Worm (Caenorhabditis elegans) whole organism, young adult: Measurements from ENCODE around the gene R13A1.10.

Experiments
- B0019.2 ChIP-seq: fragments of 200-800 bp; sonication (Bioruptor generic); conservative IDR thresholded peaks from 2 replicates; pipeline ENCODE4 v1.3.6; 2022; ENCODE audit warnings: missing genetic modification reagents, missing genetic modification characterization, missing compliant biosample characterization
- B0035.1 ChIP-seq: sonication (generic microtip); optimal IDR thresholded peaks from 2 replicates; lab custom pipeline; 2016; ENCODE audit warnings: missing genetic modification characterization, mild to moderate bottlenecking, missing compliant biosample characterization, missing genotype, missing genetic modification reagents
- B0261.1 ChIP-seq: sonication (generic microtip); optimal IDR thresholded peaks from 2 replicates; lab custom pipeline; 2016; ENCODE audit warnings: mild to moderate bottlenecking, missing genetic modification characterization, moderate library complexity, missing compliant biosample characterization
- F10E7.11 ChIP-seq: sonication (generic microtip); optimal IDR thresholded peaks from 2 replicates; lab custom pipeline; 2017; ENCODE audit warnings: mild to moderate bottlenecking, missing genetic modification characterization, moderate library complexity, missing compliant biosample characterization
- F23B12.7 ChIP-seq: sonication (generic microtip); optimal IDR thresholded peaks from 2 replicates; lab custom pipeline; 2017; ENCODE audit warnings: missing genetic modification characterization, mild to moderate bottlenecking, missing compliant biosample characterization, antibody characterized with exemption, moderate library complexity; ENCODE audit not compliant: insufficient read depth
- F52B5.7 ChIP-seq: sonication (generic microtip); optimal IDR thresholded peaks from 2 replicates; lab custom pipeline; 2016; ENCODE audit warnings: mild to moderate bottlenecking, missing genetic modification characterization, missing compliant biosample characterization
- K12H6.12 ChIP-seq: fragments of 200-800 bp; sonication (Bioruptor generic); optimal IDR thresholded peaks from 2 replicates; lab custom pipeline; 2018; ENCODE audit warnings: mild to moderate bottlenecking, missing genetic modification characterization, missing compliant biosample characterization
- T26A5.8 ChIP-seq: sonication (generic microtip); optimal IDR thresholded peaks from 2 replicates; lab custom pipeline; 2016; ENCODE audit warnings: missing genetic modification characterization, missing compliant biosample characterization
- Y53F4B.3 ChIP-seq: fragments of 200-800 bp; sonication (Bioruptor generic); IDR thresholded peaks from 2 replicates; pipeline ENCODE4 v1.3.6; 2022; ENCODE audit warnings: missing genetic modification reagents, missing genetic modification characterization, missing compliant biosample characterization
- Y53G8AR.9 ChIP-seq: fragments of 200-800 bp; sonication (Bioruptor generic); conservative IDR thresholded peaks from 2 replicates; pipeline ENCODE4 v1.3.6; 2022; ENCODE audit warnings: missing genetic modification reagents, missing genetic modification characterization, missing compliant biosample characterization
- ZK185.1 ChIP-seq: sonication (generic microtip); optimal IDR thresholded peaks from 2 replicates; lab custom pipeline; 2016; ENCODE audit warnings: mild to moderate bottlenecking, missing genetic modification characterization, missing compliant biosample characterization; ENCODE audit not compliant: poor library complexity, severe bottlenecking
- ama-1 ChIP-seq, 3 experiments: fragments of 150-350 bp in 1 of 3; sonication (generic microtip) in 2 of 3; optimal IDR thresholded peaks; 2 replicates each; lab custom pipeline; 2014 to 2018; ENCODE audit warnings: missing biosample characterization in 2 of 3, missing genetic modification characterization in 2 of 3, missing genetic modification reagents in 2 of 3
- aptf-2 ChIP-seq: fragments of 200-800 bp; sonication (Bioruptor generic); conservative IDR thresholded peaks from 2 replicates; pipeline ENCODE4 v1.3.6; 2022; ENCODE audit warnings: missing genetic modification reagents, missing genetic modification characterization, missing compliant biosample characterization
- attf-5 ChIP-seq: fragments of 200-800 bp; sonication (Bioruptor generic); optimal IDR thresholded peaks from 2 replicates; lab custom pipeline; 2018; ENCODE audit warnings: mild to moderate bottlenecking, missing genetic modification characterization, missing compliant biosample characterization
- ccch-3 ChIP-seq: fragments of 200-800 bp; sonication (Bioruptor generic); optimal IDR thresholded peaks from 2 replicates; lab custom pipeline; 2018; ENCODE audit warnings: mild to moderate bottlenecking, missing genetic modification characterization, missing compliant biosample characterization
- cebp-1 ChIP-seq, 2 experiments: fragments of 200-800 bp in 1 of 2; sonication (Bioruptor generic) in 1 of 2; sonication (generic microtip) in 1 of 2; IDR thresholded peaks in 1 of 2; optimal IDR thresholded peaks in 1 of 2; 2 replicates each; pipeline versions ENCODE4 v1.3.6 to Lab custom; 2017 to 2022; ENCODE audit warnings: missing compliant biosample characterization in 2 of 2, missing genetic modification characterization in 2 of 2, mild to moderate bottlenecking in 1 of 2, missing genetic modification reagents in 1 of 2, moderate library complexity in 1 of 2
- ceh-58 ChIP-seq: fragments of 200-800 bp; sonication (Bioruptor generic); IDR thresholded peaks from 2 replicates; pipeline ENCODE4 v1.3.6; 2022; ENCODE audit warnings: missing genetic modification characterization, missing compliant biosample characterization
- ceh-79 ChIP-seq: sonication (generic microtip); optimal IDR thresholded peaks from 2 replicates; lab custom pipeline; 2017; ENCODE audit warnings: mild to moderate bottlenecking, missing genetic modification characterization, missing compliant biosample characterization
- chd-7 ChIP-seq: sonication (generic microtip); optimal IDR thresholded peaks from 2 replicates; lab custom pipeline; 2016; ENCODE audit warnings: mild to moderate bottlenecking, missing genetic modification characterization, moderate library complexity, missing compliant biosample characterization
- dox-1 ChIP-seq: fragments of 200-800 bp; sonication (Bioruptor generic); IDR thresholded peaks from 2 replicates; pipeline ENCODE4 v1.3.6; 2022; ENCODE audit warnings: missing genetic modification reagents, missing genetic modification characterization, missing compliant biosample characterization
- dpff-1 ChIP-seq: sonication (generic microtip); optimal IDR thresholded peaks from 2 replicates; lab custom pipeline; 2017; ENCODE audit warnings: mild to moderate bottlenecking, missing genetic modification characterization, missing compliant biosample characterization
- dpl-1 ChIP-seq: fragments of 150-350 bp; optimal IDR thresholded peaks from 2 replicates; lab custom pipeline; 2014; ENCODE audit warnings: missing biosample characterization, missing genetic modification reagents, missing genetic modification characterization
- egl-18 ChIP-seq: fragments of 200-800 bp; sonication (Bioruptor generic); IDR thresholded peaks from 2 replicates; pipeline ENCODE4 v1.3.6; 2022; ENCODE audit warnings: missing genetic modification reagents, missing genetic modification characterization, missing compliant biosample characterization
- ekl-4 ChIP-seq: fragments of 200-800 bp; sonication (Bioruptor generic); IDR thresholded peaks from 2 replicates; pipeline ENCODE4 v1.3.6; 2022; ENCODE audit warnings: missing genetic modification reagents, missing genetic modification characterization, missing compliant biosample characterization
- hsf-1 ChIP-seq: fragments of 200-800 bp; sonication (Bioruptor generic); IDR thresholded peaks from 2 replicates; pipeline ENCODE4 v1.3.6; 2022; ENCODE audit warnings: missing genetic modification reagents, missing genetic modification characterization, missing compliant biosample characterization
- lin-54 ChIP-seq: fragments of 200-800 bp; sonication (Bioruptor generic); optimal IDR thresholded peaks from 2 replicates; lab custom pipeline; 2018; ENCODE audit warnings: mild to moderate bottlenecking, missing genetic modification characterization, missing compliant biosample characterization
- lir-1 ChIP-seq: fragments of 200-800 bp; sonication (Bioruptor generic); conservative IDR thresholded peaks from 2 replicates; pipeline ENCODE4 v1.3.6; 2022; ENCODE audit warnings: missing genetic modification reagents, missing genetic modification characterization, missing compliant biosample characterization
- lsl-1 ChIP-seq: fragments of 200-800 bp; sonication (Bioruptor generic); optimal IDR thresholded peaks from 2 replicates; lab custom pipeline; 2018; ENCODE audit warnings: mild to moderate bottlenecking, missing genetic modification characterization, moderate library complexity, missing compliant biosample characterization
- lsy-27 ChIP-seq: sonication (generic microtip); optimal IDR thresholded peaks from 2 replicates; lab custom pipeline; 2017; ENCODE audit warnings: missing genetic modification characterization, mild to moderate bottlenecking, missing compliant biosample characterization, antibody characterized with exemption, missing genotype, borderline replicate concordance; ENCODE audit not compliant: insufficient read depth
- nfya-1 ChIP-seq: sonication (generic microtip); optimal IDR thresholded peaks from 2 replicates; lab custom pipeline; 2017; ENCODE audit warnings: antibody characterized with exemption, missing compliant biosample characterization, missing genetic modification characterization, borderline replicate concordance; ENCODE audit not compliant: insufficient read depth
- nfya-2 ChIP-seq: fragments of 200-800 bp; sonication (Bioruptor generic); IDR thresholded peaks from 2 replicates; pipeline ENCODE4 v1.3.6; 2022; ENCODE audit warnings: missing genetic modification reagents, missing genetic modification characterization, missing compliant biosample characterization
- nhr-120 ChIP-seq: fragments of 200-800 bp; sonication (Bioruptor generic); IDR thresholded peaks from 2 replicates; pipeline ENCODE4 v1.3.6; 2022; ENCODE audit warnings: missing genetic modification characterization, missing compliant biosample characterization
- rcor-1 ChIP-seq: fragments of 200-800 bp; sonication (Bioruptor generic); IDR thresholded peaks from 2 replicates; pipeline ENCODE4 v1.3.6; 2022; ENCODE audit warnings: missing genetic modification reagents, missing genetic modification characterization, missing compliant biosample characterization
- rec-8 ChIP-seq, 2 experiments: sonication (generic microtip); optimal IDR thresholded peaks; 2 replicates each; lab custom pipeline; 2016; ENCODE audit warnings: mild to moderate bottlenecking in 2 of 2, missing genetic modification characterization in 2 of 2, missing genetic modification reagents in 2 of 2, missing genotype in 2 of 2, missing biosample characterization in 1 of 2, missing compliant biosample characterization in 1 of 2, moderate library complexity in 1 of 2
- rpc-1 ChIP-seq, 2 experiments: fragments of 150-350 bp in 1 of 2; sonication (generic microtip) in 1 of 2; optimal IDR thresholded peaks; 2 replicates each; lab custom pipeline; 2014 to 2018; ENCODE audit warnings: missing biosample characterization in 1 of 2, missing genetic modification characterization in 1 of 2, missing genetic modification reagents in 1 of 2, missing genotype in 1 of 2
- sea-2 ChIP-seq: fragments of 200-800 bp; sonication (Bioruptor generic); IDR thresholded peaks from 2 replicates; pipeline ENCODE4 v1.3.6; 2022; ENCODE audit warnings: missing genetic modification characterization, missing compliant biosample characterization
- snpc-1.3 ChIP-seq: sonication (generic microtip); optimal IDR thresholded peaks from 2 replicates; lab custom pipeline; 2017; ENCODE audit warnings: missing genetic modification characterization, mild to moderate bottlenecking, missing compliant biosample characterization, antibody characterized with exemption, moderate library complexity, missing genotype, missing genetic modification reagents; ENCODE audit not compliant: insufficient read depth
- snpc-4 ChIP-seq, 5 experiments: fragments of 150-350 bp in 1 of 5; sonication (generic microtip) in 4 of 5; optimal IDR thresholded peaks; 2 replicates each; lab custom pipeline; 2014 to 2018; ENCODE audit warnings: missing genetic modification characterization in 5 of 5, missing biosample characterization in 3 of 5, antibody characterized with exemption in 2 of 5, mild to moderate bottlenecking in 2 of 5, missing compliant biosample characterization in 2 of 5, missing genotype in 2 of 5, moderate library complexity in 2 of 5, missing genetic modification reagents in 1 of 5
- unc-130 ChIP-seq: sonication (generic microtip); optimal IDR thresholded peaks from 2 replicates; lab custom pipeline; 2016; ENCODE audit warnings: missing genetic modification reagents, missing genetic modification characterization, missing compliant biosample characterization
- ztf-22 ChIP-seq: fragments of 200-800 bp; sonication (Bioruptor generic); optimal IDR thresholded peaks from 2 replicates; lab custom pipeline; 2018; ENCODE audit warnings: mild to moderate bottlenecking, missing genetic modification characterization, moderate library complexity, missing compliant biosample characterization

The R13A1.10 gene

DNA sequence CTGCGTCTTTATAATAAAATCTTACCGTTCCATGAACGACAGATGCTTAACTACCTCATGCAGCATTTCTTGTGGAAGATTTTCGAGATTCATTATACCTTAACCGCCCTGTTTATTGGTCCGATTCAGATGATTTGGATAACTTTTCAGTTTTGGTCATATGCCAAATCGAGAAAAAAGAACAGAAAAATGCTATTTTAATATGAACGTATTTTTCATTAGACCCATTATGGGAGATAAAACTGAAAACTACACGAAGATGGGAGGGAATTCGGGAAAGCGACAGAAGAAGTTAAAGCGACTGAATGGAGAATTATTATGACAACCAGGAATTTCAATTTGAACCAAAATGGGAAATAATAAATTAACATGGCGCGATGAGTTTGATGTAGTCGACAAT, at the start of gene R13A1.10:
Gene R13A1.10, minus strand, starts transcription at position 101 of the 400 bp plus-strand sequence.
- TF ChIP-seq F10E7.11 (tag; lab: Kevin White, UChicago): no peak
- TF ChIP-seq F23B12.7 (tag; lab: Kevin White, UChicago): no peak
- TF ChIP-seq nhr-120 (GFP tag; lab: Robert Waterston, UW): no peak
- no peak for TF ChIP-seq attf-5 (GFP tag; lab: Kevin White, UChicago)
- no peak for TF ChIP-seq ccch-3 (GFP tag; lab: Kevin White, UChicago)
- TF ChIP-seq Y53G8AR.9: no peak
- no peak for TF ChIP-seq nfya-1 (tag; lab: Kevin White, UChicago)
- no peak for TF ChIP-seq dpl-1 (GFP tag; lab: Kevin White, UChicago)
- TF ChIP-seq Y53F4B.3 (GFP tag; lab: Robert Waterston, UW): no peak
- TF ChIP-seq lsl-1 (GFP tag; lab: Kevin White, UChicago): no peak
- no peak for TF ChIP-seq sea-2 (GFP tag; lab: Robert Waterston, UW)
- no peak for TF ChIP-seq unc-130 (GFP tag; lab: Kevin White, UChicago)
- TF ChIP-seq chd-7 (tag; lab: Kevin White, UChicago): no peak
- TF ChIP-seq, all 124 proteins: peak for 0

DNA sequence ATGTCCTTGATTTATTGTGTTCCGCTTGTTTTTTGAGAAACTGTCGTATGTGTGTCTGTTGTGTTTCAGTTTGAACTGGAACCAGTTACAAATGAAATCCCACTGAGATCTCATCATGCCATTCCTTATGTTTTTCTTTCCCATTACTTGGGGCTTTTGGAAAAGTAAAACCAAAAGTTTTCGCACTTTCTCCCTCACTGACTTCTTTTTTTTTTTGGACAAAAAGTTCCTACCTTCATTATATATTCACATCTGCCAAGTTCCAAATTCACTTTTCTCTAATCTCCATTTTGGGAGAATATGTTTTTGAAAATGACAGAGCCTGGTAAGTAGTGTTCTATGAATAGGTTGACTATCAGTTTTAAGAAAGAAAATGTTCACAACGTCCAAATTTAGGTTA, 49.7 kb upstream of the R13A1.10 start, which contains the start of gene C06E4.2:
Gene C06E4.2, plus strand, starts transcription at position 301 of the 400 bp plus-strand sequence.
- TF ChIP-seq nfya-2 (no peak), aptf-2 (GFP tag; lab: Robert Waterston, UW) (no peak), ztf-22 (no peak), rcor-1 (GFP tag; lab: Robert Waterston, UW) (no peak), dpff-1 (tag; lab: Kevin White, UChicago) (no peak), rpc-1 (optimal IDR thresholded peaks at IDR 0.05; lab: Kevin White, UChicago) (no peak), rpc-1 (tag; optimal IDR thresholded peaks at IDR 0.05; lab: Kevin White, UChicago) (no peak), F10E7.11 (tag; lab: Kevin White, UChicago) (no peak), ceh-79 (no peak), B0019.2 (GFP tag; lab: Robert Waterston, UW) (no peak)

DNA sequence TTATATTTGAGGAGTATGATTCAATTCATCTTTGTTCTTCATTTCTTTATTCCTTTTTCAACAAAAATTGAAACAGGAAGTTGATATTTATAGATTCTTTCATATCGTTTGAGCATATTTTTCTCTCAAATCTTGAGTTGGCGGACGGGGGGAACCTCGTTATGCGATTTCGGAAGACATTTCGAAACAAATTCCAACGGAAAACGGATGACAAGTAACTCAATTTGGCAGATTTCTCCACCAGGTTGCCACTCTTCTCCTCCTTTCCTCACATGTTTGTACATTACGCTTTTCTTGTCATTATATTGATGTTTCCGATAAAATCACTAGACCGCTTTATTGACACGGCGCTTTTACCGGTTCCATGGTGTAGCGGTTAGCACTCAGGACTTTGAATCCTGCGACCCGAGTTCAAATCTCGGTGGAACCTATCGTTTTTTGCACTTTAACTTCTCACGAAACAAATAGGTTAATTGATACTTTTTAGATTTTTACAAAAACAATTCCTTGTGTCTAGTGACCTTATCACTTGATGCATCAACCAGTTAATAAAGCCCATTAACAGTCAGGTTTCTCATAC, 48.1 kb upstream of the R13A1.10 start:
- TF ChIP-seq ZK185.1 (tag; lab: Kevin White, UChicago): no peak
- peak; percentile 67 for TF ChIP-seq rpc-1 (optimal IDR thresholded peaks at IDR 0.05; lab: Kevin White, UChicago)
- peak; percentile 84 for TF ChIP-seq rpc-1 (tag; optimal IDR thresholded peaks at IDR 0.05; lab: Kevin White, UChicago)
- no peak for TF ChIP-seq T26A5.8 (tag; lab: Kevin White, UChicago)
- no peak for TF ChIP-seq chd-7 (tag; lab: Kevin White, UChicago)
- no peak for TF ChIP-seq lir-1 (GFP tag; lab: Robert Waterston, UW)
- TF ChIP-seq K12H6.12: no peak
- TF ChIP-seq cebp-1 (GFP tag; IDR thresholded peaks at IDR 0.05; lab: Robert Waterston, UW): no peak
- no peak for TF ChIP-seq cebp-1 (tag; optimal IDR thresholded peaks at IDR 0.05; lab: Kevin White, UChicago)
- no peak for TF ChIP-seq ceh-58 (GFP tag; lab: Robert Waterston, UW)
- no peak for TF ChIP-seq hsf-1
- no peak for TF ChIP-seq dox-1 (GFP tag; lab: Robert Waterston, UW)
- no peak for TF ChIP-seq ekl-4
- TF ChIP-seq snpc-4 (GFP tag; optimal IDR thresholded peaks at IDR 0.05; lab: Kevin White, UChicago): peak; percentile 54
- TF ChIP-seq snpc-4 (tag; optimal IDR thresholded peaks at IDR 0.05; lab: Kevin White, UChicago): peak in 2 of 4 experiments; percentile 57 to 74
- no peak for TF ChIP-seq Y53F4B.3 (GFP tag; lab: Robert Waterston, UW)
- no peak for TF ChIP-seq F10E7.11 (tag; lab: Kevin White, UChicago)
- TF ChIP-seq F52B5.7 (tag; lab: Kevin White, UChicago): no peak
- no peak for TF ChIP-seq egl-18 (GFP tag; lab: Robert Waterston, UW)
- TF ChIP-seq B0035.1 (tag; lab: Kevin White, UChicago): no peak
- TF ChIP-seq ceh-79: no peak
- peak; percentile 63 for TF ChIP-seq B0261.1 (tag; lab: Kevin White, UChicago)
- TF ChIP-seq ama-1 (optimal IDR thresholded peaks at IDR 0.05; lab: Kevin White, UChicago): no peak
- TF ChIP-seq ama-1 (GFP tag; optimal IDR thresholded peaks at IDR 0.05; lab: Kevin White, UChicago): no peak
- no peak for TF ChIP-seq rec-8 (tag; optimal IDR thresholded peaks at IDR 0.05; lab: Kevin White, UChicago)
- TF ChIP-seq lsy-27: peak; percentile 8
- no peak for TF ChIP-seq lin-54 (GFP tag; lab: Kevin White, UChicago)
- TF ChIP-seq snpc-1.3 (tag; lab: Kevin White, UChicago): peak; percentile 29
